Worm (Caenorhabditis elegans) whole organism, mixed stage, embryonic: ENCODE measurements around the gene Y110A2AL.2.
A peak's percentile ranks its signal among the peaks of the same experiment; 100 is the strongest.

Source experiments
- M03D4.4 ChIP-seq: sonication (generic microtip); optimal IDR thresholded peaks from 2 replicates; lab custom pipeline; 2017; ENCODE audit warnings: mild to moderate bottlenecking, missing genetic modification characterization, missing compliant biosample characterization
- blmp-1 ChIP-seq: fragments of 150-350 bp; optimal IDR thresholded peaks from 2 replicates; lab custom pipeline; 2014; ENCODE audit warnings: missing biosample characterization, missing genetic modification characterization
- ceh-39 ChIP-seq: fragments of 150-350 bp; optimal IDR thresholded peaks from 2 replicates; lab custom pipeline; 2014; ENCODE audit warnings: missing biosample characterization, missing genetic modification characterization
- ceh-83 ChIP-seq: fragments of 200-800 bp; sonication (Bioruptor generic); optimal IDR thresholded peaks from 2 replicates; lab custom pipeline; 2018; ENCODE audit warnings: mild to moderate bottlenecking, missing genetic modification characterization, missing compliant biosample characterization
- cnd-1 ChIP-seq: fragments of 200-800 bp; sonication (Bioruptor generic); optimal IDR thresholded peaks from 2 replicates; lab custom pipeline; 2018; ENCODE audit warnings: mild to moderate bottlenecking, missing genetic modification characterization, missing compliant biosample characterization
- elt-1 ChIP-seq: sonication (generic microtip); optimal IDR thresholded peaks from 2 replicates; lab custom pipeline; 2017; ENCODE audit warnings: missing genetic modification characterization, mild to moderate bottlenecking, missing compliant biosample characterization, antibody characterized with exemption, moderate library complexity, borderline replicate concordance; ENCODE audit not compliant: insufficient read depth
- elt-3 ChIP-seq: fragments of 150-350 bp; optimal IDR thresholded peaks from 2 replicates; lab custom pipeline; 2014; ENCODE audit warnings: missing biosample characterization, missing genetic modification characterization
- flh-1 ChIP-seq: fragments of 200-800 bp; sonication (Bioruptor generic); optimal IDR thresholded peaks from 2 replicates; lab custom pipeline; 2018; ENCODE audit warnings: mild to moderate bottlenecking, missing genetic modification characterization, moderate library complexity, missing compliant biosample characterization
- ham-2 ChIP-seq: fragments of 200-800 bp; sonication (Bioruptor generic); optimal IDR thresholded peaks from 2 replicates; lab custom pipeline; 2018; ENCODE audit warnings: mild to moderate bottlenecking, missing genetic modification characterization, missing compliant biosample characterization
- hlh-1 ChIP-seq: fragments of 150-350 bp; optimal IDR thresholded peaks from 2 replicates; lab custom pipeline; 2014; ENCODE audit warnings: missing biosample characterization, missing genetic modification reagents, missing genetic modification characterization
- lin-13 ChIP-seq: fragments of 150-350 bp; optimal IDR thresholded peaks from 2 replicates; lab custom pipeline; 2014; ENCODE audit warnings: missing biosample characterization, missing genetic modification characterization
- lin-32 ChIP-seq: fragments of 200-800 bp; sonication (Bioruptor generic); optimal IDR thresholded peaks from 2 replicates; lab custom pipeline; 2018; ENCODE audit warnings: mild to moderate bottlenecking, missing genetic modification characterization, missing compliant biosample characterization
- lsy-2 ChIP-seq: fragments of 150-350 bp; optimal IDR thresholded peaks from 2 replicates; lab custom pipeline; 2014; ENCODE audit warnings: missing biosample characterization, missing genetic modification characterization
- mab-5 ChIP-seq: fragments of 150-350 bp; optimal IDR thresholded peaks from 2 replicates; lab custom pipeline; 2014; ENCODE audit warnings: missing biosample characterization, missing genetic modification characterization
- mep-1 ChIP-seq: fragments of 150-350 bp; optimal IDR thresholded peaks from 2 replicates; lab custom pipeline; 2017; ENCODE audit warnings: missing biosample characterization, missing genetic modification reagents, missing genetic modification characterization, inconsistent platforms
- mls-2 ChIP-seq: sonication (generic microtip); optimal IDR thresholded peaks from 2 replicates; lab custom pipeline; 2016; ENCODE audit warnings: mild to moderate bottlenecking, missing genetic modification characterization, moderate library complexity, missing compliant biosample characterization
- nhr-12 ChIP-seq: fragments of 150-350 bp; optimal IDR thresholded peaks from 2 replicates; lab custom pipeline; 2014; ENCODE audit warnings: missing biosample characterization, missing genetic modification characterization
- nhr-2 ChIP-seq: fragments of 150-350 bp; optimal IDR thresholded peaks from 2 replicates; lab custom pipeline; 2014; ENCODE audit warnings: missing biosample characterization, missing genetic modification characterization
- nhr-237 ChIP-seq: fragments of 150-350 bp; optimal IDR thresholded peaks from 2 replicates; lab custom pipeline; 2014; ENCODE audit warnings: missing biosample characterization, missing genetic modification characterization
- nhr-28 ChIP-seq: fragments of 150-350 bp; optimal IDR thresholded peaks from 2 replicates; lab custom pipeline; 2014; ENCODE audit warnings: missing biosample characterization, missing genetic modification characterization
- nhr-76 ChIP-seq: sonication (generic microtip); optimal IDR thresholded peaks from 2 replicates; lab custom pipeline; 2017; ENCODE audit warnings: missing biosample characterization, missing genetic modification characterization
- sem-2 ChIP-seq: fragments of 200-800 bp; sonication (Bioruptor generic); optimal IDR thresholded peaks from 2 replicates; lab custom pipeline; 2018; ENCODE audit warnings: mild to moderate bottlenecking, missing genetic modification characterization, missing compliant biosample characterization
- snpc-4 ChIP-seq: fragments of 150-350 bp; optimal IDR thresholded peaks from 2 replicates; lab custom pipeline; 2014; ENCODE audit warnings: missing biosample characterization, missing genetic modification characterization
- tbx-8 ChIP-seq: fragments of 200-800 bp; sonication (Bioruptor generic); optimal IDR thresholded peaks from 2 replicates; lab custom pipeline; 2018; ENCODE audit warnings: mild to moderate bottlenecking, missing genetic modification characterization, moderate library complexity, missing compliant biosample characterization
- unc-120 ChIP-seq: sonication (generic microtip); optimal IDR thresholded peaks from 2 replicates; lab custom pipeline; 2017; ENCODE audit warnings: missing genetic modification characterization, missing compliant biosample characterization; ENCODE audit not compliant: poor library complexity, severe bottlenecking
- unc-39 ChIP-seq: fragments of 150-350 bp; optimal IDR thresholded peaks from 2 replicates; lab custom pipeline; 2014; ENCODE audit warnings: missing biosample characterization, missing genetic modification characterization
- unc-62 ChIP-seq: fragments of 150-350 bp; optimal IDR thresholded peaks from 2 replicates; lab custom pipeline; 2014; ENCODE audit warnings: missing biosample characterization, missing genetic modification reagents, missing genetic modification characterization

The Y110A2AL.2 gene

ce11 chrII:2859873-2860821 is 7.7 kb upstream of the Y110A2AL.2 start:
- TF ChIP-seq unc-39 (no peak), nhr-2 (tag; lab: Kevin White, UChicago) (no peak), mls-2 (tag; lab: Kevin White, UChicago) (peak; percentile 51), cnd-1 (tag; lab: Kevin White, UChicago) (peak; percentile 31), ceh-83 (GFP tag; lab: Kevin White, UChicago) (peak; percentile 48), unc-62 (GFP tag; lab: Kevin White, UChicago) (no peak), nhr-237 (tag; lab: Kevin White, UChicago) (no peak), lin-32 (GFP tag; lab: Kevin White, UChicago) (no peak), nhr-76 (no peak), snpc-4 (tag; lab: Kevin White, UChicago) (no peak)

- no peak for TF ChIP-seq mep-1 (tag; lab: Kevin White, UChicago)
- peak; percentile 31 for TF ChIP-seq mls-2 (tag; lab: Kevin White, UChicago)
- TF ChIP-seq ceh-83 (GFP tag; lab: Kevin White, UChicago): peak; percentile 55
- TF ChIP-seq ham-2: peak; percentile 14
- peak; percentile 49 for TF ChIP-seq unc-120
- peak; percentile 74 for TF ChIP-seq blmp-1
- TF ChIP-seq, all 35 proteins: peak for 5
Measured at ce11 chrII:2861385-2862099, 6.3 kb upstream of the Y110A2AL.2 start.

ce11 chrII:2862557-2863035 is 5.2 kb upstream of the Y110A2AL.2 start:
- TF ChIP-seq flh-1 (GFP tag; lab: Kevin White, UChicago) (no peak), ham-2 (peak; percentile 23)

ce11 chrII:2864229-2864628 is 3.6 kb upstream of the Y110A2AL.2 start, which contains the start of gene Y110A2AL.5:
Gene Y110A2AL.5, plus strand, starts transcription at chrII:2864529.
- no peak for TF ChIP-seq M03D4.4 (tag; lab: Kevin White, UChicago)
- TF ChIP-seq elt-1 (tag; lab: Kevin White, UChicago): no peak
- no peak for TF ChIP-seq lin-13 (tag; lab: Kevin White, UChicago)
- no peak for TF ChIP-seq snpc-4 (tag; lab: Kevin White, UChicago)
- no peak for TF ChIP-seq nhr-12
- TF ChIP-seq lsy-2 (tag; lab: Kevin White, UChicago): no peak
- no peak for TF ChIP-seq ceh-39 (tag; lab: Kevin White, UChicago)
- TF ChIP-seq mls-2 (tag; lab: Kevin White, UChicago): no peak
- no peak for TF ChIP-seq elt-3 (tag; lab: Kevin White, UChicago)
- TF ChIP-seq flh-1 (GFP tag; lab: Kevin White, UChicago): no peak
- TF ChIP-seq unc-120: no peak
- no peak for TF ChIP-seq hlh-1 (tag; lab: Kevin White, UChicago)
- no peak for TF ChIP-seq mab-5 (tag; lab: Kevin White, UChicago)
- TF ChIP-seq mep-1 (tag; lab: Kevin White, UChicago): no peak
- no peak for TF ChIP-seq lin-32 (GFP tag; lab: Kevin White, UChicago)
- TF ChIP-seq tbx-8 (GFP tag; lab: Kevin White, UChicago): no peak

- TF ChIP-seq flh-1 (GFP tag; lab: Kevin White, UChicago) (no peak), lsy-2 (tag; lab: Kevin White, UChicago) (no peak), M03D4.4 (tag; lab: Kevin White, UChicago) (no peak), mep-1 (tag; lab: Kevin White, UChicago) (no peak), ham-2 (no peak), nhr-28 (tag; lab: Kevin White, UChicago) (no peak), elt-1 (tag; lab: Kevin White, UChicago) (no peak), tbx-8 (GFP tag; lab: Kevin White, UChicago) (no peak), sem-2 (GFP tag; lab: Kevin White, UChicago) (no peak)
Measured at ce11 chrII:2865355-2865754, 2.4 kb upstream of the Y110A2AL.2 start.
